Worm (Caenorhabditis elegans): ENCODE data around the gene mon-2.

ce11 chrIV:12133776-12134175 is 37.2 kb downstream of the mon-2 start:
- TF ChIP-seq ceh-13 (GFP tag; optimal IDR thresholded peaks at IDR 0.05), result no peak
- TF ChIP-seq ama-1 (optimal IDR thresholded peaks at IDR 0.05), result no peak
- no peak for TF ChIP-seq ceh-36 (tag; optimal IDR thresholded peaks at IDR 0.05)
- no peak for TF ChIP-seq pes-1 (GFP tag; IDR thresholded peaks at IDR 0.05)
- no peak for TF ChIP-seq flt-1 (GFP tag; IDR thresholded peaks at IDR 0.05)
- TF ChIP-seq hmbx-1 (tag; optimal IDR thresholded peaks at IDR 0.05), result no peak
- no peak for TF ChIP-seq F13C5.2 (tag; optimal IDR thresholded peaks at IDR 0.05)
- no peak for TF ChIP-seq sea-1 (GFP tag; conservative IDR thresholded peaks at IDR 0.05)
- no peak for TF ChIP-seq aly-1 (tag; optimal IDR thresholded peaks at IDR 0.05)
- TF ChIP-seq tbx-11 (GFP tag; IDR thresholded peaks at IDR 0.05), result no peak
- no peak for TF ChIP-seq hnd-1 (tag; optimal IDR thresholded peaks at IDR 0.05)
- TF ChIP-seq B0310.2 (tag; optimal IDR thresholded peaks at IDR 0.05), result no peak
